Fruit fly (Drosophila melanogaster) whole organism, embryonic: Measurements from ENCODE around the gene CG11600.

Experiments
- ATbp ChIP-seq: fragments of 200-800 bp; sonication (Bioruptor generic); optimal IDR thresholded peaks from 2 replicates; lab custom pipeline; 2017; ENCODE audit warnings: missing biosample characterization, mild to moderate bottlenecking, missing genetic modification characterization, missing genetic modification reagents
- Bgb ChIP-seq: fragments of 200-800 bp; sonication (Bioruptor generic); IDR thresholded peaks from 2 replicates; pipeline ENCODE4 v1.3.6; 2022; ENCODE audit warnings: missing biosample characterization, missing genetic modification characterization; ENCODE audit not compliant: partially characterized antibody
- CG1024 ChIP-seq: fragments of 200-800 bp; sonication (Bioruptor generic); IDR thresholded peaks from 2 replicates; pipeline ENCODE4 v1.3.6; 2022; ENCODE audit warnings: missing biosample characterization, missing genetic modification characterization
- CG11456 ChIP-seq: fragments of 200-800 bp; sonication (Bioruptor generic); IDR thresholded peaks from 3 replicates; pipeline ENCODE4 v1.3.6; 2022; ENCODE audit warnings: missing biosample characterization, missing genetic modification characterization
- CG11504 ChIP-seq: fragments of 200-800 bp; sonication (Bioruptor generic); optimal IDR thresholded peaks from 3 replicates; lab custom pipeline; 2019; ENCODE audit warnings: missing biosample characterization, mild to moderate bottlenecking, missing genetic modification characterization, moderate library complexity
- CG12071 ChIP-seq: fragments of 200-800 bp; sonication (Bioruptor generic); optimal IDR thresholded peaks from 3 replicates; lab custom pipeline; 2018; ENCODE audit warnings: missing biosample characterization, mild to moderate bottlenecking, missing genetic modification characterization
- CG16863 ChIP-seq: fragments of 200-800 bp; sonication (Bioruptor generic); optimal IDR thresholded peaks from 3 replicates; lab custom pipeline; 2016; ENCODE audit warnings: missing biosample characterization, missing genetic modification characterization
- CG17328 ChIP-seq: fragments of 200-800 bp; sonication (Bioruptor generic); IDR thresholded peaks from 2 replicates; pipeline ENCODE4 v1.3.6; 2022; ENCODE audit warnings: missing biosample characterization, missing genetic modification characterization
- CG17802 ChIP-seq: fragments of 200-800 bp; sonication (Bioruptor generic); optimal IDR thresholded peaks from 2 replicates; lab custom pipeline; 2018; ENCODE audit warnings: missing biosample characterization, mild to moderate bottlenecking, missing genetic modification characterization, moderate library complexity
- CG1832 ChIP-seq: fragments of 200-800 bp; sonication (Bioruptor generic); optimal IDR thresholded peaks from 2 replicates; lab custom pipeline; 2017; ENCODE audit warnings: missing biosample characterization, mild to moderate bottlenecking, missing genetic modification characterization, inconsistent platforms
- CG2129 ChIP-seq: fragments of 200-800 bp; sonication (Bioruptor generic); IDR thresholded peaks from 2 replicates; pipeline ENCODE4 v1.3.6; 2022; ENCODE audit warnings: missing biosample characterization, missing genetic modification characterization; ENCODE audit not compliant: partially characterized antibody
- CG3726 ChIP-seq: fragments of 200-800 bp; sonication (Bioruptor generic); IDR thresholded peaks from 3 replicates; pipeline ENCODE4, ENCODE4 v1.3.6; 2022; ENCODE audit warnings: missing biosample characterization, missing genetic modification characterization
- CG4328 ChIP-seq: fragments of 200-800 bp; sonication (Bioruptor generic); optimal IDR thresholded peaks from 3 replicates; lab custom pipeline; 2017; ENCODE audit warnings: missing biosample characterization, missing genetic modification reagents, missing genetic modification characterization
- CG4360 ChIP-seq: fragments of 200-800 bp; sonication (Bioruptor generic); IDR thresholded peaks from 2 replicates; pipeline ENCODE4 v1.3.6; 2022; ENCODE audit warnings: missing biosample characterization, missing genetic modification characterization
- CG4424 ChIP-seq: fragments of 200-800 bp; sonication (Bioruptor generic); optimal IDR thresholded peaks from 3 replicates; lab custom pipeline; 2016; ENCODE audit warnings: missing biosample characterization, missing genetic modification characterization
- CG6689 ChIP-seq: fragments of 200-800 bp; sonication (Bioruptor generic); IDR thresholded peaks from 2 replicates; pipeline ENCODE4 v1.3.6; 2022; ENCODE audit warnings: missing biosample characterization, missing genetic modification characterization
- CG7987 ChIP-seq: fragments of 200-800 bp; sonication (Bioruptor generic); optimal IDR thresholded peaks from 2 replicates; lab custom pipeline; 2018; ENCODE audit warnings: missing biosample characterization, mild to moderate bottlenecking, missing genetic modification characterization, moderate library complexity
- CG8765 ChIP-seq: fragments of 200-800 bp; sonication (Bioruptor generic); IDR thresholded peaks from 2 replicates; pipeline ENCODE4 v1.3.6; 2022; ENCODE audit warnings: missing biosample characterization, missing genetic modification characterization
- CG9215 ChIP-seq: fragments of 200-800 bp; sonication (Bioruptor generic); IDR thresholded peaks from 2 replicates; pipeline ENCODE4 v1.3.6; 2022; ENCODE audit warnings: missing biosample characterization, missing genetic modification characterization
- CrebB ChIP-seq: fragments of 200-800 bp; sonication (Bioruptor generic); optimal IDR thresholded peaks from 3 replicates; lab custom pipeline; 2018; ENCODE audit warnings: missing biosample characterization, mild to moderate bottlenecking, missing genetic modification characterization
- Doc3 ChIP-seq: fragments of 200-800 bp; sonication (Bioruptor generic); IDR thresholded peaks from 3 replicates; pipeline ENCODE4 v1.3.6; 2022; ENCODE audit warnings: missing biosample characterization, missing genetic modification characterization; ENCODE audit not compliant: partially characterized antibody
- Elba2 ChIP-seq: fragments of 200-800 bp; sonication (Bioruptor generic); optimal IDR thresholded peaks from 3 replicates; lab custom pipeline; 2016; ENCODE audit warnings: missing biosample characterization, missing genetic modification characterization
- Hr3 ChIP-seq: fragments of 200-800 bp; sonication (Bioruptor generic); optimal IDR thresholded peaks from 3 replicates; lab custom pipeline; 2016; ENCODE audit warnings: missing biosample characterization, missing genetic modification characterization
- Hr78 ChIP-seq, 2 experiments: fragments of 200-800 bp in 1 of 2; fragments of >200 bp in 1 of 2; sonication (Bioruptor generic) in 1 of 2; optimal IDR thresholded peaks; 2 replicates each; lab custom pipeline; 2017 to 2019; ENCODE audit warnings: missing biosample characterization in 2 of 2, missing genetic modification characterization in 2 of 2, mild to moderate bottlenecking in 1 of 2, moderate library complexity in 1 of 2
- Lpt ChIP-seq: fragments of >200 bp; optimal IDR thresholded peaks from 2 replicates; lab custom pipeline; 2018; ENCODE audit warnings: missing biosample characterization, missing genetic modification characterization
- Mes4 ChIP-seq: fragments of 200-800 bp; sonication (Bioruptor generic); optimal IDR thresholded peaks from 2 replicates; lab custom pipeline; 2016; ENCODE audit warnings: missing biosample characterization, missing genetic modification characterization
- Neu2 ChIP-seq: fragments of 200-800 bp; sonication (Bioruptor generic); optimal IDR thresholded peaks from 3 replicates; lab custom pipeline; 2016; ENCODE audit warnings: missing biosample characterization, missing genetic modification characterization, borderline replicate concordance
- Scr ChIP-seq: fragments of 200-800 bp; sonication (Bioruptor generic); IDR thresholded peaks from 2 replicates; pipeline ENCODE4 v1.3.6; 2022; ENCODE audit warnings: missing biosample characterization, missing genetic modification characterization; ENCODE audit not compliant: partially characterized antibody
- Sox100B ChIP-seq: fragments of 200-800 bp; sonication (Bioruptor generic); optimal IDR thresholded peaks from 3 replicates; lab custom pipeline; 2018; ENCODE audit warnings: missing biosample characterization, mild to moderate bottlenecking, missing genetic modification characterization
- Taf1 ChIP-seq: fragments of 200-800 bp; sonication (Bioruptor generic); IDR thresholded peaks from 2 replicates; pipeline ENCODE4 v1.3.6; 2022; ENCODE audit warnings: missing biosample characterization, missing genetic modification characterization
- bcd ChIP-seq: fragments of 200-800 bp; sonication (Bioruptor generic); optimal IDR thresholded peaks from 2 replicates; lab custom pipeline; 2017; ENCODE audit warnings: missing biosample characterization, mild to moderate bottlenecking, missing genetic modification characterization
- caup ChIP-seq: fragments of 200-800 bp; sonication (Bioruptor generic); optimal IDR thresholded peaks from 3 replicates; lab custom pipeline; 2017; ENCODE audit warnings: missing biosample characterization, mild to moderate bottlenecking, missing genetic modification characterization, moderate library complexity; ENCODE audit not compliant: severe bottlenecking
- chinmo ChIP-seq: fragments of 200-800 bp; sonication (Bioruptor generic); IDR thresholded peaks from 4 replicates; pipeline ENCODE4 v1.3.6; 2022; ENCODE audit warnings: missing biosample characterization, missing genetic modification characterization; ENCODE audit not compliant: partially characterized antibody
- ci ChIP-seq: fragments of 200-800 bp; sonication (Bioruptor generic); IDR thresholded peaks from 3 replicates; pipeline ENCODE4 v1.3.6; 2022; ENCODE audit warnings: missing biosample characterization, missing genetic modification characterization
- dpn ChIP-seq, 2 experiments: fragments of 200-800 bp; sonication (Bioruptor generic); optimal IDR thresholded peaks; 3 replicates each; lab custom pipeline; 2016; ENCODE audit warnings: missing biosample characterization in 2 of 2, missing genetic modification characterization in 2 of 2
- ewg ChIP-seq: fragments of 200-800 bp; sonication (Bioruptor generic); optimal IDR thresholded peaks from 3 replicates; lab custom pipeline; 2017; ENCODE audit warnings: mild to moderate bottlenecking, missing biosample characterization, missing genetic modification reagents, missing genetic modification characterization
- fd3F ChIP-seq: fragments of 200-800 bp; sonication (Bioruptor generic); optimal IDR thresholded peaks from 2 replicates; lab custom pipeline; 2018; ENCODE audit warnings: missing biosample characterization, mild to moderate bottlenecking, missing genetic modification characterization, moderate library complexity
- fd64A ChIP-seq: fragments of 200-800 bp; sonication (Bioruptor generic); optimal IDR thresholded peaks from 3 replicates; lab custom pipeline; 2018; ENCODE audit warnings: missing biosample characterization, mild to moderate bottlenecking, missing genetic modification characterization
- fru ChIP-seq: fragments of >200 bp; optimal IDR thresholded peaks from 2 replicates; lab custom pipeline; 2017
- hbn ChIP-seq: fragments of 200-800 bp; sonication (Bioruptor generic); IDR thresholded peaks from 2 replicates; pipeline ENCODE4 v1.3.6; 2022; ENCODE audit warnings: missing biosample characterization, missing genetic modification characterization; ENCODE audit not compliant: partially characterized antibody
- kay ChIP-seq: fragments of 200-800 bp; sonication (Bioruptor generic); optimal IDR thresholded peaks from 2 replicates; lab custom pipeline; 2016; ENCODE audit warnings: missing biosample characterization, missing genetic modification characterization
- maf-S ChIP-seq: fragments of 200-800 bp; sonication (Bioruptor generic); optimal IDR thresholded peaks from 2 replicates; lab custom pipeline; 2016; ENCODE audit warnings: missing biosample characterization, missing genetic modification characterization
- nerfin-2 ChIP-seq: fragments of 200-800 bp; sonication (Bioruptor generic); IDR thresholded peaks from 2 replicates; pipeline ENCODE4 v1.3.6; 2022; ENCODE audit warnings: missing biosample characterization, missing genetic modification characterization; ENCODE audit not compliant: partially characterized antibody
- sc ChIP-seq, 3 experiments: fragments of >200 bp in 2 of 3; fragments of 200-800 bp in 1 of 3; sonication (Bioruptor generic) in 1 of 3; optimal IDR thresholded peaks; 2 replicates in 2 of 3; 3 replicates in 1 of 3; lab custom pipeline; 2017; ENCODE audit warnings: mild to moderate bottlenecking in 1 of 3, missing biosample characterization in 1 of 3, missing genetic modification characterization in 1 of 3, missing genetic modification reagents in 1 of 3
- sens-2 ChIP-seq: fragments of 200-800 bp; sonication (Bioruptor generic); IDR thresholded peaks from 2 replicates; pipeline ENCODE4 v1.3.6; 2022; ENCODE audit warnings: missing biosample characterization, missing genetic modification characterization
- sob ChIP-seq: fragments of 200-800 bp; sonication (Bioruptor generic); IDR thresholded peaks from 2 replicates; pipeline ENCODE4 v1.3.6; 2022; ENCODE audit warnings: missing biosample characterization, missing genetic modification characterization
- sqz ChIP-seq: fragments of 200-800 bp; sonication (Bioruptor generic); optimal IDR thresholded peaks from 3 replicates; lab custom pipeline; 2018; ENCODE audit warnings: missing biosample characterization, mild to moderate bottlenecking, missing genetic modification characterization
- z ChIP-seq: fragments of 200-800 bp; sonication (Bioruptor generic); IDR thresholded peaks from 3 replicates; pipeline ENCODE4 v1.3.6; 2022; ENCODE audit warnings: missing biosample characterization, missing genetic modification characterization

Gene CG11600

dm6 chr3R:12653511-12654252 is 17.3 kb downstream of the CG11600 start (continued):
- TF ChIP-seq z (GFP tag; lab: Robert Waterston, UW), result peak; percentile 84
- no peak for TF ChIP-seq Bgb (GFP tag; lab: Robert Waterston, UW)
- no peak for TF ChIP-seq Scr (GFP tag; lab: Robert Waterston, UW)
- peak; percentile 80 for TF ChIP-seq ci (GFP tag; lab: Robert Waterston, UW)
- TF ChIP-seq Neu2, result no peak
- TF ChIP-seq CG4424 (GFP tag; lab: Kevin White, UChicago), result peak; percentile 72
- TF ChIP-seq CG16863 (GFP tag; lab: Kevin White, UChicago), result peak; percentile 84
- TF ChIP-seq CG4360 (GFP tag; lab: Robert Waterston, UW), result no peak
- peak; percentile 75 for TF ChIP-seq CG12071 (GFP tag; lab: Kevin White, UChicago)
- no peak for TF ChIP-seq CG7987 (GFP tag; lab: Kevin White, UChicago)
- peak; percentile 73 for TF ChIP-seq maf-S (GFP tag; lab: Kevin White, UChicago)
- peak; percentile 45; the same call in 1 of the 2 replicates for TF ChIP-seq CG1024 (GFP tag; lab: Robert Waterston, UW)
- TF ChIP-seq CG17328, result peak; percentile 66
- TF ChIP-seq Doc3, result no peak
- TF ChIP-seq CG6689 (GFP tag; lab: Robert Waterston, UW), result peak; percentile 86
- TF ChIP-seq CG4328 (GFP tag; lab: Kevin White, UChicago), result peak; percentile 49
- TF ChIP-seq Elba2, result no peak
- TF ChIP-seq CrebB, result peak; percentile 56
- TF ChIP-seq kay (GFP tag; lab: Kevin White, UChicago), result peak; percentile 57
- 0 out of 2 replicates have a peak, but pooled peaks have one; percentile 18 for TF ChIP-seq nerfin-2 (GFP tag; lab: Robert Waterston, UW)
- TF ChIP-seq hbn (GFP tag; lab: Robert Waterston, UW), result no peak
- peak; percentile 79 for TF ChIP-seq Hr3 (GFP tag; lab: Kevin White, UChicago)
- TF ChIP-seq CG17802 (tag; lab: Kevin White, UChicago), result peak; percentile 13
- peak; percentile 60 for TF ChIP-seq caup
- no peak for TF ChIP-seq CG1832 (GFP tag; lab: Kevin White, UChicago)
- peak; percentile 88 for TF ChIP-seq CG11504
- TF ChIP-seq sc (optimal IDR thresholded peaks at IDR 0.05; lab: Kevin White, UChicago), result no peak
- peak; percentile 64 for TF ChIP-seq sc (GFP tag; optimal IDR thresholded peaks at IDR 0.05; lab: Kevin White, UChicago)
- TF ChIP-seq chinmo (GFP tag; lab: Robert Waterston, UW), result no peak
- TF ChIP-seq dpn (GFP tag; optimal IDR thresholded peaks at IDR 0.05; lab: Kevin White, UChicago), result peak; percentile 80 to 88
- peak; percentile 86 for TF ChIP-seq ATbp (GFP tag; lab: Kevin White, UChicago)
- peak; percentile 92 for TF ChIP-seq Sox100B
- TF ChIP-seq Taf1 (GFP tag; lab: Robert Waterston, UW), result peak; percentile 52; the same call in 1 of the 2 replicates
- TF ChIP-seq CG9215 (GFP tag; lab: Robert Waterston, UW), result peak; percentile 83
- peak; percentile 82 for TF ChIP-seq CG11456 (GFP tag; lab: Robert Waterston, UW)
- TF ChIP-seq Hr78 (GFP tag; optimal IDR thresholded peaks at IDR 0.05; lab: Kevin White, UChicago), result peak in 1 of 2 experiments; percentile 8
- TF ChIP-seq CG3726 (GFP tag; lab: Robert Waterston, UW), result 0 out of 3 replicates have a peak, but pooled peaks have one; percentile 57
- TF ChIP-seq CG2129 (GFP tag; lab: Robert Waterston, UW), result no peak
- TF ChIP-seq sob (GFP tag; lab: Robert Waterston, UW), result peak; percentile 66; the same call in 1 of the 2 replicates
- TF ChIP-seq CG8765, result no peak; the same call in 1 of the 2 replicates
- no peak for TF ChIP-seq fru (lab: Kevin White, UChicago)
- peak; percentile 76 for TF ChIP-seq fd3F (GFP tag; lab: Kevin White, UChicago)
- TF ChIP-seq Mes4 (GFP tag; lab: Kevin White, UChicago), result peak; percentile 69
- TF ChIP-seq ewg, result peak; percentile 82
- peak; percentile 85 for TF ChIP-seq bcd (GFP tag; lab: Kevin White, UChicago)
- TF ChIP-seq sqz (GFP tag; lab: Kevin White, UChicago), result no peak
- no peak for TF ChIP-seq Lpt (GFP tag; lab: Kevin White, UChicago)
- no peak for TF ChIP-seq sens-2
- peak; percentile 52 for TF ChIP-seq fd64A (GFP tag; lab: Kevin White, UChicago)
